Fruit fly (Drosophila melanogaster): ENCODE data around the gene CG46025.

The CG46025 gene

DNA sequence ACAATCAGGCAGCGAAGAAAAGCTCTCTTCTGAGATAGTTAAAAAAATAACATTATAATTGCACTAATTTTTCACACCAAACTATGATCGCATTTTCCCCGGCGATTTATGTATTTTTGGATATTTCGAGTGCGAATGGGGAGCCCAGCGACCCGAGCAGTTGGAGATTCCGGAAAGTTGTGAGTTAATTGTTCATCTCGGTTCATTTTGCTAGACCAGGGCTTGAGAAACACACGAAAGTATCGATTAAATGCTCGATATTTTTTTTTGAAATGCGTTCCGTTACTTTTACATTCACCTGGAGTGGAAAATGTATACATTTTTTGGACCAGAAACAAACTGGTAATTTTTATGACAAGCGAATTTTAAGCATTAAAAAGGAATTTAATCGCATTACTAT is 56.5 kb downstream of the CG46025 start, which contains the start of gene Cdc14 (continued):
- peak; percentile 54 for TF ChIP-seq nerfin-2 (GFP tag; IDR thresholded peaks at IDR 0.05; ENCODE audit: partially characterized antibody)
- TF ChIP-seq sens (GFP tag): peak; percentile 61
- TF ChIP-seq CG17568 (GFP tag; optimal IDR thresholded peaks at IDR 0.05): peak; percentile 45
- TF ChIP-seq Hmx (GFP tag; optimal IDR thresholded peaks at IDR 0.05): no peak
- TF ChIP-seq stwl (tag; optimal IDR thresholded peaks at IDR 0.05): peak; percentile 9
- TF ChIP-seq dan (GFP tag; IDR thresholded peaks at IDR 0.05): no peak
- TF ChIP-seq tio (GFP tag; optimal IDR thresholded peaks at IDR 0.05): no peak
- TF ChIP-seq Ravus (GFP tag; IDR thresholded peaks at IDR 0.05): no peak
- TF ChIP-seq Six4 (GFP tag; optimal IDR thresholded peaks at IDR 0.05): no peak
- TF ChIP-seq Sox102F (GFP tag; optimal IDR thresholded peaks at IDR 0.05): no peak
- TF ChIP-seq dm (GFP tag; optimal IDR thresholded peaks at IDR 0.05): no peak
- TF ChIP-seq pita (GFP tag; optimal IDR thresholded peaks at IDR 0.05): no peak
- no peak for TF ChIP-seq Nf-YB (GFP tag; optimal IDR thresholded peaks at IDR 0.05)

DNA sequence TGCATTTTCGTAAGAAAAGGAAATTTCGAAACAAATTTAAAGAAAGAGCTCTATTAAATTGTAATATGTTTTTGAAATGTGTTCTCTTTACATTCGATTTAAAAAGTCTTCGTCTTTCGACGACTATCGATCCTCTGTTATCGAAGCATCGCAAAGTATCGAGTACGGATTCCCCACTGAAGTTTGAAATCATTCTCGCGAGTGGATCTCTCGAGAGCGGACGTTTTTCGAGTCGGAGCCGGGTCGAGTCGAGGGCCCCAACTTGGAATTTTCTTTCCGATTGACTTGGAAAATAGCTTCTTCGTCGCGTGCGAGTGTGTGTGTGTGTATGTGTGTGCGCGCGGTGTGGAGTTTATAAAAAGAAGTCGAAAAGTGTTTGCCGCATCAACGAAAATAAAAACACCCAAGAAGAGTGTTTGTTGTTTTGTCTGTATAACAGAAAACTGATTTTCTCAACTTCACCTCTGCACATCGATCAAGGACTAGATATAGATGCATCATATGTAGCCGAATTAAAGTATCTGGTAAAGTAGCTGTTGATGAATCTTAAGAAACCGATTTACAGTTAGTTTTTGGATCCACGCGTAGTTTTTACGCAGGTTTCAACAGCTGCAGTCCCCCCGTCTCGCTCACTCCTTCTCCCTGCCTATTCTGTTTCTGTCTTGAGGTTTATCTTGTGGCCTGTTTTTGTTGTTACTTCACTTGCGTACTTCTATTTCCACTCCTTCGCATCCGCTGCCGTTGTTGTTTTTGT is 57.5 kb downstream of the CG46025 start, which contains the start of gene LanB1:
TSS of gene LanB1 (plus strand) at position 190 of the 754 bp plus-strand sequence.
- TF ChIP-seq CG1603 (tag; optimal IDR thresholded peaks at IDR 0.05) (peak; percentile 36), ewg (GFP tag; optimal IDR thresholded peaks at IDR 0.05) (no peak), psq (GFP tag; optimal IDR thresholded peaks at IDR 0.05) (peak; percentile 37), CG6854 (GFP tag; optimal IDR thresholded peaks at IDR 0.05) (no peak), CG2712 (tag; optimal IDR thresholded peaks at IDR 0.05) (peak; percentile 34), CG6654 (GFP tag; optimal IDR thresholded peaks at IDR 0.05) (no peak), ac (GFP tag; optimal IDR thresholded peaks at IDR 0.05) (peak; percentile 30), z (GFP tag; IDR thresholded peaks at IDR 0.05) (peak; percentile 60; the same call in 2 of the 3 replicates), Tbp (GFP tag; optimal IDR thresholded peaks at IDR 0.05) (no peak), disco-r (GFP tag; optimal IDR thresholded peaks at IDR 0.05) (no peak), CG11723 (GFP tag; optimal IDR thresholded peaks at IDR 0.05) (no peak), D19A (tag; optimal IDR thresholded peaks at IDR 0.05) (peak; percentile 11), Hey (tag; optimal IDR thresholded peaks at IDR 0.05) (no peak), CG12236 (GFP tag; optimal IDR thresholded peaks at IDR 0.05) (no peak), Awh (GFP tag; IDR thresholded peaks at IDR 0.05) (peak; percentile 36; the same call in 1 of the 2 replicates), CG9932 (GFP tag; IDR thresholded peaks at IDR 0.05) (no peak), Optix (GFP tag; IDR thresholded peaks at IDR 0.05) (no peak), Taf1 (GFP tag; IDR thresholded peaks at IDR 0.05) (no peak), CG7556 (GFP tag; optimal IDR thresholded peaks at IDR 0.05) (no peak), CG14014 (GFP tag; IDR thresholded peaks at IDR 0.05) (peak; percentile 9; the same call in 1 of the 2 replicates), Dip3 (GFP tag; optimal IDR thresholded peaks at IDR 0.05) (no peak), CG34224 (GFP tag; IDR thresholded peaks at IDR 0.05; ENCODE audit: partially characterized antibody) (peak; percentile 47), CG13624 (GFP tag; optimal IDR thresholded peaks at IDR 0.05) (peak; percentile 2), CG8924 (tag; optimal IDR thresholded peaks at IDR 0.05) (peak; percentile 3), CG8765 (GFP tag; IDR thresholded peaks at IDR 0.05) (no peak; the same call in 1 of the 2 replicates), stwl (tag; optimal IDR thresholded peaks at IDR 0.05) (peak; percentile 58), Hr39 (optimal IDR thresholded peaks at IDR 0.05) (no peak), Deaf1 (tag; optimal IDR thresholded peaks at IDR 0.05) (peak; percentile 28), peb (GFP tag; IDR thresholded peaks at IDR 0.05) (no peak), CG12659 (GFP tag; optimal IDR thresholded peaks at IDR 0.05) (peak; percentile 46), CG15696 (tag; optimal IDR thresholded peaks at IDR 0.05) (no peak), usp (GFP tag; optimal IDR thresholded peaks at IDR 0.05) (no peak), D19B (GFP tag; optimal IDR thresholded peaks at IDR 0.05) (no peak), so (GFP tag; IDR thresholded peaks at IDR 0.05) (no peak), lov (optimal IDR thresholded peaks at IDR 0.05) (no peak), lov (GFP tag; IDR thresholded peaks at IDR 0.05) (0 out of 3 replicates have a peak, but pooled peaks have one; percentile 27), Drgx (GFP tag; IDR thresholded peaks at IDR 0.05) (peak; percentile 40), hbn (GFP tag; IDR thresholded peaks at IDR 0.05; ENCODE audit: partially characterized antibody) (peak; percentile 42)

Data from whole organism, embryonic.